Fruit fly (Drosophila melanogaster) whole organism, wandering third instar larva: Measurements from ENCODE around the gene Abd-B.

Source experiments
- Abd-B ChIP-seq: fragments of >200 bp; optimal IDR thresholded peaks from 2 replicates; lab custom pipeline; 2017; ENCODE audit warnings: missing biosample characterization, missing genetic modification characterization
- CG32264 ChIP-seq: fragments of 200-800 bp; sonication (Bioruptor generic); optimal IDR thresholded peaks from 2 replicates; lab custom pipeline; 2016; ENCODE audit warnings: missing biosample characterization, missing genetic modification characterization
- CG9705 ChIP-seq: fragments of 200-800 bp; sonication (Bioruptor generic); optimal IDR thresholded peaks from 2 replicates; lab custom pipeline; 2018; ENCODE audit warnings: missing biosample characterization, mild to moderate bottlenecking, missing genetic modification characterization
- Dfd ChIP-seq: fragments of >200 bp; optimal IDR thresholded peaks from 2 replicates; lab custom pipeline; 2017; ENCODE audit warnings: missing biosample characterization, missing genetic modification characterization
- Dif ChIP-seq: fragments of 200-275, 200-300 bp; sonication (Bioruptor generic); optimal IDR thresholded peaks from 2 replicates; lab custom pipeline; 2018; ENCODE audit warnings: missing biosample characterization, missing genetic modification characterization; ENCODE audit not compliant: partially characterized antibody
- GATAd ChIP-seq: sonication (Bioruptor generic); optimal IDR thresholded peaks from 2 replicates; lab custom pipeline; 2016; ENCODE audit warnings: missing biosample characterization, missing genetic modification characterization
- HLH106 ChIP-seq: fragments of 200-800 bp; optimal IDR thresholded peaks from 3 replicates; lab custom pipeline; 2019; ENCODE audit warnings: missing biosample characterization, mild to moderate bottlenecking, missing genetic modification characterization, moderate library complexity
- Hnf4 ChIP-seq: fragments of 200-800 bp; sonication (Bioruptor generic); optimal IDR thresholded peaks from 2 replicates; lab custom pipeline; 2016; ENCODE audit warnings: missing biosample characterization, mild to moderate bottlenecking, missing genetic modification characterization
- Hr78 ChIP-seq: fragments of >200 bp; optimal IDR thresholded peaks from 2 replicates; lab custom pipeline; 2017; ENCODE audit warnings: missing biosample characterization, missing genetic modification characterization
- Hr83 ChIP-seq: fragments of 200-300 bp; sonication (Bioruptor generic); optimal IDR thresholded peaks from 2 replicates; lab custom pipeline; 2016; ENCODE audit warnings: missing biosample characterization, mild to moderate bottlenecking, missing genetic modification characterization, moderate library complexity; ENCODE audit not compliant: poor library complexity, severe bottlenecking
- Jra ChIP-seq: sonication (Bioruptor generic); optimal IDR thresholded peaks from 2 replicates; lab custom pipeline; 2016; ENCODE audit warnings: missing biosample characterization, missing genetic modification characterization
- Mio ChIP-seq: sonication (Bioruptor generic); optimal IDR thresholded peaks from 2 replicates; lab custom pipeline; 2016; ENCODE audit warnings: missing biosample characterization, missing genetic modification characterization
- Myc ChIP-seq: fragments of >200 bp; optimal IDR thresholded peaks from 2 replicates; lab custom pipeline; 2017
- N ChIP-seq: fragments of >200 bp; optimal IDR thresholded peaks from 2 replicates; lab custom pipeline; 2018; ENCODE audit warnings: missing biosample characterization, missing external identifiers, missing genetic modification characterization
- OdsH ChIP-seq: fragments of 200-800 bp; sonication (Bioruptor generic); optimal IDR thresholded peaks from 2 replicates; lab custom pipeline; 2016; ENCODE audit warnings: missing biosample characterization, mild to moderate bottlenecking, missing genetic modification characterization
- Rel ChIP-seq, 2 experiments: fragments of 200-800 bp; sonication (Bioruptor generic) in 1 of 2; optimal IDR thresholded peaks; 2 replicates in 1 of 2; 3 replicates in 1 of 2; lab custom pipeline; 2016 to 2019; ENCODE audit warnings: mild to moderate bottlenecking in 2 of 2, missing biosample characterization in 2 of 2, missing genetic modification characterization in 2 of 2, moderate library complexity in 1 of 2
- Sp1 ChIP-seq: fragments of 200-800 bp; sonication (Bioruptor generic); optimal IDR thresholded peaks from 3 replicates; lab custom pipeline; 2019; ENCODE audit warnings: missing biosample characterization, mild to moderate bottlenecking, missing genetic modification characterization, moderate library complexity
- Vsx2 ChIP-seq: fragments of 200-300, 225-300 bp; sonication (Bioruptor generic); optimal IDR thresholded peaks from 2 replicates; lab custom pipeline; 2018; ENCODE audit warnings: missing biosample characterization, missing genetic modification characterization; ENCODE audit not compliant: partially characterized antibody
- br ChIP-seq: fragments of 200-800 bp; sonication (Bioruptor generic); optimal IDR thresholded peaks from 2 replicates; lab custom pipeline; 2016; ENCODE audit warnings: missing biosample characterization, missing genetic modification characterization
- brk ChIP-seq: fragments of 200-800 bp; sonication (Bioruptor generic); optimal IDR thresholded peaks from 2 replicates; lab custom pipeline; 2016; ENCODE audit warnings: missing biosample characterization, mild to moderate bottlenecking, missing genetic modification characterization
- dmrt93B ChIP-seq: fragments of 200-800 bp; sonication (Bioruptor generic); optimal IDR thresholded peaks from 2 replicates; lab custom pipeline; 2018; ENCODE audit warnings: missing biosample characterization, mild to moderate bottlenecking, missing genetic modification characterization
- ey ChIP-seq: fragments of 200-800 bp; sonication (Bioruptor generic); optimal IDR thresholded peaks from 2 replicates; lab custom pipeline; 2016; ENCODE audit warnings: missing biosample characterization, missing genetic modification characterization
- foxo ChIP-seq, 2 experiments: fragments of 200-800 bp; sonication (Bioruptor generic); optimal IDR thresholded peaks; 2 replicates in 1 of 2; 3 replicates in 1 of 2; lab custom pipeline; 2016 to 2017; ENCODE audit warnings: missing biosample characterization in 2 of 2, missing genetic modification characterization in 2 of 2
- fru ChIP-seq: fragments of 200-800 bp; sonication (Bioruptor generic); optimal IDR thresholded peaks from 3 replicates; lab custom pipeline; 2016; ENCODE audit warnings: missing biosample characterization, mild to moderate bottlenecking, missing genetic modification characterization
- h ChIP-seq: fragments of 200-800 bp; sonication (Bioruptor generic); optimal IDR thresholded peaks from 3 replicates; lab custom pipeline; 2016; ENCODE audit warnings: missing biosample characterization, mild to moderate bottlenecking, missing genetic modification characterization
- jim ChIP-seq: fragments of 175-275, 200-325 bp; sonication (Bioruptor generic); optimal IDR thresholded peaks from 2 replicates; lab custom pipeline; 2016; ENCODE audit warnings: missing biosample characterization, mild to moderate bottlenecking, missing genetic modification characterization
- lola ChIP-seq: fragments of >200 bp; optimal IDR thresholded peaks from 2 replicates; lab custom pipeline; 2017; ENCODE audit warnings: missing biosample characterization, missing genetic modification characterization
- pan ChIP-seq: fragments of >200 bp; optimal IDR thresholded peaks from 2 replicates; lab custom pipeline; 2017
- psq ChIP-seq: fragments of 200-800 bp; sonication (Bioruptor generic); optimal IDR thresholded peaks from 3 replicates; lab custom pipeline; 2017; ENCODE audit warnings: missing biosample characterization, mild to moderate bottlenecking, missing genetic modification characterization, moderate library complexity
- rgr ChIP-seq: fragments of 200-800 bp; sonication (Bioruptor generic); optimal IDR thresholded peaks from 3 replicates; lab custom pipeline; 2016; ENCODE audit warnings: missing biosample characterization, mild to moderate bottlenecking, missing genetic modification characterization
- sage ChIP-seq: fragments of 200-800 bp; sonication (Bioruptor generic); optimal IDR thresholded peaks from 2 replicates; lab custom pipeline; 2016; ENCODE audit warnings: missing biosample characterization, mild to moderate bottlenecking, missing genetic modification characterization
- sv ChIP-seq: fragments of 200-800 bp; sonication (Bioruptor generic); optimal IDR thresholded peaks from 3 replicates; lab custom pipeline; 2016; ENCODE audit warnings: missing biosample characterization, missing genetic modification characterization
- tai ChIP-seq: sonication (Bioruptor generic); optimal IDR thresholded peaks from 2 replicates; lab custom pipeline; 2016; ENCODE audit warnings: missing biosample characterization, missing genetic modification characterization
- woc ChIP-seq: sonication (Bioruptor generic); optimal IDR thresholded peaks from 2 replicates; lab custom pipeline; 2016; ENCODE audit warnings: missing biosample characterization, mild to moderate bottlenecking, missing genetic modification characterization

The Abd-B gene

DNA sequence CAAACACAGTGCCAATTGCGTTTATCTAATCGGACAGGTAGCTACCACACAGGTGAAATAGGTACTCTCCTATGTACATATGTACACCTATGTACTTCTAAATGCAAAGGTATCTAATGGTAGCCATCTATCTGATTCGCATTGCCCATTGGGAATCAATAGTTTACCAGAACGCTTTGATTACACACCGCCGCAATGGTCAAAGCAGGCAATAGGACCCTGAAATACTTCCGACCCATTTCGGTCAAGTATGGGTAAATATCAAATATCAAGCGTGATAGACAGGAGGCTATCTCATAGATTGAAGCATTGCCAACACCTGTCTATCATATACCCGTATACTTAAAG, 36.6 kb upstream of the Abd-B start:
- TF ChIP-seq Mio (GFP tag; lab: Kevin White, UChicago): no peak
- no peak for TF ChIP-seq Dif (GFP tag; lab: Kevin White, UChicago)
- no peak for TF ChIP-seq psq
- no peak for TF ChIP-seq Hr78 (GFP tag; lab: Kevin White, UChicago)
- TF ChIP-seq Vsx2 (GFP tag; lab: Kevin White, UChicago): no peak
- no peak for TF ChIP-seq Hnf4
- no peak for TF ChIP-seq h
- no peak for TF ChIP-seq CG9705

DNA sequence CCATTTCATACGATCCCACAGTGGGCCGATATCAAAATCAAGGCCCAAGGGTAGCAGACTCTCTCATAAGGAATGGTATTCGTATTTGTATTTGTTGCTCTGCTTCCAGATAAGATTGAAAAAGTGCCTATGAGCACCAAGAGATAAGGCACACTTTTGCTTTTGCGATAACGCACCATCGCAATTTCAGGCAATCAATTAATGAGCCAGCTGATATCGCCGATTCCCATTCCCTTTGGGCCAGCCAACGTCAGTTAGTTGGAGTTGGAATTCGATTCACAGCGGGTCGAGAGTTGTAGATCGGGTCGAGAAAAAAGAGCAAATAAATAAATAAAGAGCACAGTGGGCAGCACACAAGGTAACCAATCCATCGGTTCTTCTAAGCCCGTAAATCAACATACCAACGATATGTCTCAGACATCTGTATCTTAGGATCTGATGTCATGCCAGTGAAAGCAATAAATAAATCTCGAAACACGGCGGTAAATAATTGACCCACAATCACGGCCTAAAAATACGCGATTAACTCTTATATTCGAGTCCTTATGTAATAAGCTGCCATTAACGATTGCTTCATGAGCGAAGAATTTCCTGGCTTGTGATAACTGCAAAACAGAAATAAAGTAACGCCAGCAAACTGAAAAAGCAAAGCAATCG, 36.1 kb upstream of the Abd-B start, which contains the start of gene CG8907:
CG8907 (plus strand) TSS at position 252 of the 657 bp plus-strand sequence.
- TF ChIP-seq Rel (GFP tag; optimal IDR thresholded peaks at IDR 0.05; lab: Kevin White, UChicago) (no peak), Rel (tag; optimal IDR thresholded peaks at IDR 0.05; lab: Kevin White, UChicago) (peak; percentile 7), fru (GFP tag; lab: Kevin White, UChicago) (peak; percentile 27), CG9705 (no peak), Vsx2 (GFP tag; lab: Kevin White, UChicago) (peak; percentile 27), h (peak; percentile 74), Hr83 (GFP tag; lab: Kevin White, UChicago) (no peak), Dfd (GFP tag; lab: Kevin White, UChicago) (no peak), foxo (GFP tag; optimal IDR thresholded peaks at IDR 0.05; lab: Kevin White, UChicago) (no peak), dmrt93B (GFP tag; lab: Kevin White, UChicago) (no peak), CG32264 (GFP tag; lab: Kevin White, UChicago) (no peak), Mio (GFP tag; lab: Kevin White, UChicago) (no peak), jim (no peak)
- TF ChIP-seq, all 38 proteins: peak for 4

- TF ChIP-seq rgr (no peak), Hnf4 (no peak), jim (no peak)
- TF ChIP-seq, all 38 proteins: peak for 0
Observed at dm6 chr3R:17007336-17007735, 35.3 kb upstream of the Abd-B start.

dm6 chr3R:17003468-17003867, 31.4 kb upstream of the Abd-B start:
- TF ChIP-seq N: no peak
- TF ChIP-seq CG9705: no peak
- no peak for TF ChIP-seq Rel (GFP tag; optimal IDR thresholded peaks at IDR 0.05; lab: Kevin White, UChicago)
- TF ChIP-seq Rel (tag; optimal IDR thresholded peaks at IDR 0.05; lab: Kevin White, UChicago): peak; percentile 90
- no peak for TF ChIP-seq Jra (GFP tag; lab: Kevin White, UChicago)
- TF ChIP-seq Mio (GFP tag; lab: Kevin White, UChicago): no peak
- no peak for TF ChIP-seq OdsH
- no peak for TF ChIP-seq br
- no peak for TF ChIP-seq sage (GFP tag; lab: Kevin White, UChicago)
- no peak for TF ChIP-seq Hr78 (GFP tag; lab: Kevin White, UChicago)

dm6 chr3R:17002218-17003110, 30.4 kb upstream of the Abd-B start, which contains the start of the genes Sf3a1 and Irc:
Sf3a1 (minus strand) TSS chr3R:17002355.
Irc (plus strand) TSS chr3R:17002875.
- TF ChIP-seq Jra (GFP tag; lab: Kevin White, UChicago): peak; percentile 37
- peak; percentile 95 for TF ChIP-seq fru (GFP tag; lab: Kevin White, UChicago)
- no peak for TF ChIP-seq br
- TF ChIP-seq h: no peak
- TF ChIP-seq sv: no peak
- TF ChIP-seq ey: peak; percentile 13
- TF ChIP-seq woc (GFP tag; lab: Kevin White, UChicago): no peak
- TF ChIP-seq Hr83 (GFP tag; lab: Kevin White, UChicago): peak; percentile 60
- TF ChIP-seq N: no peak
- no peak for TF ChIP-seq sage (GFP tag; lab: Kevin White, UChicago)
- TF ChIP-seq rgr: peak; percentile 4
- no peak for TF ChIP-seq Rel (GFP tag; optimal IDR thresholded peaks at IDR 0.05; lab: Kevin White, UChicago)
- peak; percentile 96 for TF ChIP-seq Rel (tag; optimal IDR thresholded peaks at IDR 0.05; lab: Kevin White, UChicago)
- TF ChIP-seq tai: no peak
- TF ChIP-seq Hnf4: peak; percentile 50
- TF ChIP-seq Dfd (GFP tag; lab: Kevin White, UChicago): no peak
- no peak for TF ChIP-seq Mio (GFP tag; lab: Kevin White, UChicago)
- TF ChIP-seq Vsx2 (GFP tag; lab: Kevin White, UChicago): no peak
- TF ChIP-seq brk (GFP tag; lab: Kevin White, UChicago): no peak
- TF ChIP-seq foxo (GFP tag; optimal IDR thresholded peaks at IDR 0.05; lab: Kevin White, UChicago): no peak
- TF ChIP-seq Dif (GFP tag; lab: Kevin White, UChicago): no peak
- no peak for TF ChIP-seq CG32264 (GFP tag; lab: Kevin White, UChicago)
- TF ChIP-seq Myc (lab: Kevin White, UChicago): no peak
- no peak for TF ChIP-seq OdsH
- no peak for TF ChIP-seq psq
- TF ChIP-seq CG9705: no peak
- no peak for TF ChIP-seq dmrt93B (GFP tag; lab: Kevin White, UChicago)
- TF ChIP-seq Abd-B (GFP tag; lab: Kevin White, UChicago): no peak
- TF ChIP-seq Sp1 (GFP tag; lab: Kevin White, UChicago): no peak
- TF ChIP-seq Hr78 (GFP tag; lab: Kevin White, UChicago): no peak
- no peak for TF ChIP-seq HLH106 (tag; lab: Kevin White, UChicago)
- TF ChIP-seq pan (lab: Kevin White, UChicago): no peak
- no peak for TF ChIP-seq jim
- TF ChIP-seq GATAd: no peak
- TF ChIP-seq lola (GFP tag; lab: Kevin White, UChicago): no peak
